Fruit fly (Drosophila melanogaster) whole organism, prepupa: ENCODE data around the gene HIP-R.
A peak's percentile ranks its signal among the peaks of the same experiment; 100 is the strongest.

Experiments used
- Blimp-1 ChIP-seq: fragments of 200-800 bp; sonication (Bioruptor generic); optimal IDR thresholded peaks from 3 replicates; lab custom pipeline; 2017; ENCODE audit warnings: missing biosample characterization, missing genetic modification characterization, mild to moderate bottlenecking, moderate library complexity, missing genetic modification reagents
- CG10631 ChIP-seq: fragments of 200-800 bp; sonication (Bioruptor generic); optimal IDR thresholded peaks from 2 replicates; lab custom pipeline; 2016; ENCODE audit warnings: missing biosample characterization, missing genetic modification characterization
- CG11294 ChIP-seq: fragments of 200-800 bp; sonication (Bioruptor generic); IDR thresholded peaks from 2 replicates; pipeline ENCODE4 v1.3.6; 2022; ENCODE audit warnings: missing biosample characterization, missing genetic modification characterization
- CG11762 ChIP-seq: fragments of 200-800 bp; sonication (Bioruptor generic); optimal IDR thresholded peaks from 3 replicates; lab custom pipeline; 2016; ENCODE audit warnings: missing biosample characterization, missing genetic modification characterization; ENCODE audit not compliant: insufficient read depth
- CG11902 ChIP-seq: fragments of 200-800 bp; sonication (Bioruptor generic); optimal IDR thresholded peaks from 3 replicates; lab custom pipeline; 2016; ENCODE audit warnings: missing biosample characterization, missing genetic modification characterization
- CG15336 ChIP-seq: fragments of 200-800 bp; sonication (Bioruptor generic); IDR thresholded peaks from 2 replicates; pipeline ENCODE4 v1.3.6; 2022; ENCODE audit warnings: missing biosample characterization, missing genetic modification characterization
- CG1621 ChIP-seq: fragments of 200-800 bp; sonication (Bioruptor generic); optimal IDR thresholded peaks from 3 replicates; lab custom pipeline; 2018; ENCODE audit warnings: missing biosample characterization, mild to moderate bottlenecking, missing genetic modification characterization
- CG16779 ChIP-seq: fragments of 200-800 bp; sonication (Bioruptor generic); optimal IDR thresholded peaks from 3 replicates; lab custom pipeline; 2017; ENCODE audit warnings: missing biosample characterization, mild to moderate bottlenecking, missing genetic modification characterization
- CG3032 ChIP-seq: fragments of 200-800 bp; optimal IDR thresholded peaks from 2 replicates; lab custom pipeline; 2019; ENCODE audit warnings: missing biosample characterization, mild to moderate bottlenecking, missing genetic modification characterization, moderate library complexity
- CG31627 ChIP-seq: fragments of 200-800 bp; sonication (Bioruptor generic); optimal IDR thresholded peaks from 3 replicates; lab custom pipeline; 2016; ENCODE audit warnings: missing biosample characterization, missing genetic modification characterization
- CG32006 ChIP-seq: fragments of 200-800 bp; sonication (Bioruptor generic); optimal IDR thresholded peaks from 3 replicates; lab custom pipeline; 2017; ENCODE audit warnings: missing biosample characterization, mild to moderate bottlenecking, missing genetic modification characterization
- CG34406 ChIP-seq: fragments of 200-800 bp; sonication (Bioruptor generic); optimal IDR thresholded peaks from 3 replicates; lab custom pipeline; 2016; ENCODE audit warnings: missing biosample characterization, missing genetic modification characterization
- CG3919 ChIP-seq: fragments of 200-800 bp; sonication (Bioruptor generic); optimal IDR thresholded peaks from 3 replicates; lab custom pipeline; 2016; ENCODE audit warnings: missing biosample characterization, missing genetic modification characterization
- CG4318 ChIP-seq: fragments of 200-800 bp; sonication (Bioruptor generic); optimal IDR thresholded peaks from 3 replicates; lab custom pipeline; 2017; ENCODE audit warnings: missing biosample characterization, mild to moderate bottlenecking, missing genetic modification characterization
- CG6276 ChIP-seq: fragments of 200-800 bp; sonication (Bioruptor generic); optimal IDR thresholded peaks from 2 replicates; lab custom pipeline; 2017; ENCODE audit warnings: missing biosample characterization, mild to moderate bottlenecking, missing genetic modification characterization
- CG6792 ChIP-seq: fragments of 200-800 bp; sonication (Bioruptor generic); optimal IDR thresholded peaks from 3 replicates; lab custom pipeline; 2016; ENCODE audit warnings: missing biosample characterization, missing genetic modification characterization
- CG6808 ChIP-seq: fragments of 200-800 bp; sonication (Bioruptor generic); optimal IDR thresholded peaks from 3 replicates; lab custom pipeline; 2017; ENCODE audit warnings: missing biosample characterization, missing genetic modification characterization, mild to moderate bottlenecking, moderate library complexity, missing genetic modification reagents
- CG6854 ChIP-seq: fragments of 200-800 bp; sonication (Bioruptor generic); optimal IDR thresholded peaks from 2 replicates; lab custom pipeline; 2017; ENCODE audit warnings: missing biosample characterization, mild to moderate bottlenecking, missing genetic modification characterization
- CG7368 ChIP-seq: fragments of 200-800 bp; sonication (Bioruptor generic); optimal IDR thresholded peaks from 3 replicates; lab custom pipeline; 2016; ENCODE audit warnings: missing biosample characterization, missing genetic modification characterization
- CG9139 ChIP-seq: fragments of 200-800 bp; sonication (Bioruptor generic); optimal IDR thresholded peaks from 3 replicates; lab custom pipeline; 2017; ENCODE audit warnings: missing biosample characterization, mild to moderate bottlenecking, missing genetic modification characterization
- Eip75B ChIP-seq: fragments of 200-800 bp; sonication (Bioruptor generic); optimal IDR thresholded peaks from 3 replicates; lab custom pipeline; 2016; ENCODE audit warnings: missing biosample characterization, missing genetic modification characterization
- Ets96B ChIP-seq: fragments of 200-800 bp; optimal IDR thresholded peaks from 2 replicates; lab custom pipeline; 2019; ENCODE audit warnings: missing biosample characterization, mild to moderate bottlenecking, missing genetic modification characterization, moderate library complexity
- Gug ChIP-seq: fragments of 200-800 bp; sonication (Bioruptor generic); IDR thresholded peaks from 2 replicates; pipeline ENCODE4 v1.3.6; 2022; ENCODE audit warnings: missing biosample characterization, missing genetic modification characterization
- Hr39 ChIP-seq: fragments of 200-800 bp; sonication (Bioruptor generic); optimal IDR thresholded peaks from 2 replicates; lab custom pipeline; 2016; ENCODE audit warnings: missing biosample characterization, missing genetic modification characterization
- Met ChIP-seq: fragments of 200-800 bp; sonication (Bioruptor generic); optimal IDR thresholded peaks from 3 replicates; lab custom pipeline; 2016; ENCODE audit warnings: missing biosample characterization, missing genetic modification characterization
- OdsH ChIP-seq: fragments of 200-800 bp; sonication (Bioruptor generic); optimal IDR thresholded peaks from 3 replicates; lab custom pipeline; 2016; ENCODE audit warnings: missing biosample characterization, missing genetic modification characterization
- Sox102F ChIP-seq: fragments of 200-800 bp; sonication (Bioruptor generic); optimal IDR thresholded peaks from 2 replicates; lab custom pipeline; 2016; ENCODE audit warnings: missing biosample characterization, mild to moderate bottlenecking, missing genetic modification characterization
- Sox14 ChIP-seq: fragments of 200-800 bp; sonication (Bioruptor generic); optimal IDR thresholded peaks from 3 replicates; lab custom pipeline; 2016; ENCODE audit warnings: missing biosample characterization, missing genetic modification characterization
- Sox15 ChIP-seq: fragments of 200-800 bp; sonication (Bioruptor generic); optimal IDR thresholded peaks from 3 replicates; lab custom pipeline; 2016; ENCODE audit warnings: missing biosample characterization, missing genetic modification characterization
- achi ChIP-seq: fragments of 200-800 bp; sonication (Bioruptor generic); optimal IDR thresholded peaks from 3 replicates; lab custom pipeline; 2016; ENCODE audit warnings: missing biosample characterization, missing genetic modification characterization
- acj6 ChIP-seq: fragments of 200-800 bp; sonication (Bioruptor generic); optimal IDR thresholded peaks from 3 replicates; lab custom pipeline; 2016; ENCODE audit warnings: missing biosample characterization, missing genetic modification characterization
- dsx ChIP-seq: fragments of 200-800 bp; optimal IDR thresholded peaks from 3 replicates; lab custom pipeline; 2019; ENCODE audit warnings: missing biosample characterization, mild to moderate bottlenecking, missing genetic modification characterization, moderate library complexity; ENCODE audit not compliant: poor library complexity, severe bottlenecking
- eg ChIP-seq: fragments of 200-800 bp; sonication (Bioruptor generic); IDR thresholded peaks from 3 replicates; pipeline ENCODE4 v1.3.6; 2022; ENCODE audit warnings: missing biosample characterization, missing genetic modification characterization
- esn ChIP-seq: fragments of 200-800 bp; sonication (Bioruptor generic); optimal IDR thresholded peaks from 2 replicates; lab custom pipeline; 2016; ENCODE audit warnings: missing biosample characterization, mild to moderate bottlenecking, missing genetic modification characterization, moderate library complexity
- fd59A ChIP-seq: fragments of 200-800 bp; sonication (Bioruptor generic); optimal IDR thresholded peaks from 2 replicates; lab custom pipeline; 2017; ENCODE audit warnings: missing biosample characterization, mild to moderate bottlenecking, missing genetic modification characterization, missing genetic modification reagents
- fd85E ChIP-seq: fragments of 200-800 bp; sonication (Bioruptor generic); optimal IDR thresholded peaks from 3 replicates; lab custom pipeline; 2016; ENCODE audit warnings: missing biosample characterization, missing genetic modification characterization
- fkh ChIP-seq: fragments of 200-800 bp; sonication (Bioruptor generic); optimal IDR thresholded peaks from 3 replicates; lab custom pipeline; 2017; ENCODE audit warnings: missing biosample characterization, mild to moderate bottlenecking, missing genetic modification characterization, moderate library complexity
- lz ChIP-seq: fragments of 200-800 bp; sonication (Bioruptor generic); optimal IDR thresholded peaks from 3 replicates; lab custom pipeline; 2016; ENCODE audit warnings: missing biosample characterization, missing genetic modification characterization
- net ChIP-seq: fragments of 200-800 bp; sonication (Bioruptor generic); optimal IDR thresholded peaks from 3 replicates; lab custom pipeline; 2016; ENCODE audit warnings: missing biosample characterization, missing genetic modification characterization
- pdm3 ChIP-seq: fragments of 200-800 bp; sonication (Bioruptor generic); optimal IDR thresholded peaks from 3 replicates; lab custom pipeline; 2016; ENCODE audit warnings: missing biosample characterization, missing genetic modification characterization
- salr ChIP-seq, 2 experiments: fragments of 200-800 bp; sonication (Bioruptor generic); optimal IDR thresholded peaks; 3 replicates each; lab custom pipeline; 2016 to 2018; ENCODE audit warnings: missing biosample characterization in 2 of 2, missing genetic modification characterization in 2 of 2, mild to moderate bottlenecking in 1 of 2
- spab ChIP-seq: fragments of 200-800 bp; sonication (Bioruptor generic); optimal IDR thresholded peaks from 2 replicates; lab custom pipeline; 2017; ENCODE audit warnings: missing biosample characterization, mild to moderate bottlenecking, missing genetic modification characterization, missing genetic modification reagents
- ss ChIP-seq, 2 experiments: fragments of 200-800 bp; sonication (Bioruptor generic); optimal IDR thresholded peaks; 2 replicates in 1 of 2; 3 replicates in 1 of 2; lab custom pipeline; 2017 to 2018; ENCODE audit warnings: mild to moderate bottlenecking in 2 of 2, missing biosample characterization in 2 of 2, missing genetic modification characterization in 2 of 2, moderate library complexity in 1 of 2
- svp ChIP-seq: fragments of 200-800 bp; sonication (Bioruptor generic); peaks from one replicate; lab custom pipeline; 2016; ENCODE audit warnings: missing biosample characterization, missing genetic modification characterization
- topi ChIP-seq: fragments of 200-800 bp; sonication (Bioruptor generic); optimal IDR thresholded peaks from 3 replicates; lab custom pipeline; 2016; ENCODE audit warnings: missing biosample characterization, missing genetic modification characterization
- vri ChIP-seq: fragments of 200-800 bp; sonication (Bioruptor generic); optimal IDR thresholded peaks from 3 replicates; lab custom pipeline; 2016; ENCODE audit warnings: missing biosample characterization, mild to moderate bottlenecking, missing genetic modification characterization

HIP-R gene

dm6 chrX:3778952-3779502 is 10.7 kb upstream of the HIP-R start (continued):
- TF ChIP-seq CG11294, result 0 out of 2 replicates have a peak, but pooled peaks have one; percentile 36
- no peak for TF ChIP-seq CG16779 (tag; lab: Kevin White, UChicago)
- TF ChIP-seq fkh, result no peak
- TF ChIP-seq fd59A (GFP tag; lab: Kevin White, UChicago), result no peak
- no peak for TF ChIP-seq Sox102F (GFP tag; lab: Kevin White, UChicago)
- peak; percentile 43 for TF ChIP-seq acj6 (GFP tag; lab: Kevin White, UChicago)
- TF ChIP-seq Ets96B (tag; lab: Kevin White, UChicago), result peak; percentile 53
- peak; percentile 55 for TF ChIP-seq CG3919 (GFP tag; lab: Kevin White, UChicago)

- no peak for TF ChIP-seq Blimp-1 (GFP tag; lab: Kevin White, UChicago)
- no peak for TF ChIP-seq CG11294
- no peak for TF ChIP-seq CG31627 (GFP tag; lab: Kevin White, UChicago)
- TF ChIP-seq CG10631 (GFP tag; lab: Kevin White, UChicago), result no peak
- peak; percentile 49 for TF ChIP-seq svp (GFP tag; lab: Kevin White, UChicago)
- TF ChIP-seq spab (GFP tag; lab: Kevin White, UChicago), result no peak
- peak; percentile 24; the same call in 1 of the 2 replicates for TF ChIP-seq Gug (GFP tag; lab: Robert Waterston, UW)
- TF ChIP-seq Sox14 (GFP tag; lab: Kevin White, UChicago), result peak; percentile 34
- TF ChIP-seq achi (GFP tag; lab: Kevin White, UChicago), result peak; percentile 16
- no peak for TF ChIP-seq CG11902 (GFP tag; lab: Kevin White, UChicago)
- peak; percentile 74 for TF ChIP-seq CG15336 (GFP tag; lab: Robert Waterston, UW)
- no peak for TF ChIP-seq salr (GFP tag; optimal IDR thresholded peaks at IDR 0.05; lab: Kevin White, UChicago)
- TF ChIP-seq CG6792 (GFP tag; lab: Kevin White, UChicago), result no peak
- no peak for TF ChIP-seq acj6 (GFP tag; lab: Kevin White, UChicago)
- TF ChIP-seq lz (GFP tag; lab: Kevin White, UChicago), result peak; percentile 1
- TF ChIP-seq ss (GFP tag; optimal IDR thresholded peaks at IDR 0.05; lab: Kevin White, UChicago), result peak; percentile 17 to 49
- no peak for TF ChIP-seq CG7368 (GFP tag; lab: Kevin White, UChicago)
- no peak for TF ChIP-seq Hr39 (GFP tag; lab: Kevin White, UChicago)
- TF ChIP-seq topi (GFP tag; lab: Kevin White, UChicago), result no peak
- no peak for TF ChIP-seq CG6854 (GFP tag; lab: Kevin White, UChicago)
- peak; percentile 32 for TF ChIP-seq CG16779 (tag; lab: Kevin White, UChicago)
- peak; percentile 21 for TF ChIP-seq vri
- peak; percentile 16 for TF ChIP-seq Eip75B (GFP tag; lab: Kevin White, UChicago)
- TF ChIP-seq CG9139 (GFP tag; lab: Kevin White, UChicago), result no peak
- TF ChIP-seq Sox15 (GFP tag; lab: Kevin White, UChicago), result no peak
- peak; percentile 35 for TF ChIP-seq fkh
- peak; percentile 27 for TF ChIP-seq pdm3
- TF ChIP-seq dsx (GFP tag; lab: Kevin White, UChicago), result peak; percentile 18
- peak; percentile 12 for TF ChIP-seq esn (GFP tag; lab: Kevin White, UChicago)
- TF ChIP-seq Met (GFP tag; lab: Kevin White, UChicago), result peak; percentile 20
- no peak for TF ChIP-seq CG4318 (GFP tag; lab: Kevin White, UChicago)
- TF ChIP-seq net (GFP tag; lab: Kevin White, UChicago), result peak; percentile 55
- peak; percentile 54 for TF ChIP-seq CG32006
- TF ChIP-seq CG3032 (tag; lab: Kevin White, UChicago), result peak; percentile 23
- TF ChIP-seq CG3919 (GFP tag; lab: Kevin White, UChicago), result peak; percentile 57
- peak; percentile 62 for TF ChIP-seq CG6276
- no peak for TF ChIP-seq fd59A (GFP tag; lab: Kevin White, UChicago)
- peak; percentile 3 for TF ChIP-seq CG34406 (GFP tag; lab: Kevin White, UChicago)
- TF ChIP-seq CG6808 (GFP tag; lab: Kevin White, UChicago), result no peak
- peak; percentile 7 for TF ChIP-seq CG11762 (GFP tag; lab: Kevin White, UChicago)
- no peak for TF ChIP-seq CG1621 (tag; lab: Kevin White, UChicago)
- no peak for TF ChIP-seq fd85E (GFP tag; lab: Kevin White, UChicago)
- TF ChIP-seq eg (GFP tag; lab: Robert Waterston, UW), result 0 out of 3 replicates have a peak, but pooled peaks have one; percentile 57
- TF ChIP-seq OdsH, result no peak
Measured at dm6 chrX:3779686-3780407, 9.9 kb upstream of the HIP-R start.
